Fruit fly (Drosophila melanogaster): ENCODE data around the gene CG7016.

The CG7016 gene

dm6 chr3R:24905959-24906634 lies 43.4 kb downstream of the CG7016 start, which contains the start of gene CG13643:
Gene CG13643, minus strand, starts transcription at chr3R:24906004.
- peak; percentile 55 for TF ChIP-seq Hr4 (GFP tag; optimal IDR thresholded peaks at IDR 0.05)
- TF ChIP-seq CG10631 (GFP tag; optimal IDR thresholded peaks at IDR 0.05) = peak; percentile 40
- TF ChIP-seq acj6 (GFP tag; optimal IDR thresholded peaks at IDR 0.05) = peak; percentile 58
- TF ChIP-seq CG31627 (GFP tag; optimal IDR thresholded peaks at IDR 0.05) = no peak
- TF ChIP-seq CG6854 (GFP tag; optimal IDR thresholded peaks at IDR 0.05) = no peak
- peak; percentile 86 for TF ChIP-seq CG8119 (GFP tag; IDR thresholded peaks at IDR 0.05)
- no peak for TF ChIP-seq Ets21C (GFP tag; optimal IDR thresholded peaks at IDR 0.05)
- TF ChIP-seq Lpt (GFP tag; optimal IDR thresholded peaks at IDR 0.05) = peak; percentile 36
- TF ChIP-seq CG6276 (GFP tag; optimal IDR thresholded peaks at IDR 0.05) = peak; percentile 75
- TF ChIP-seq CG4318 (GFP tag; optimal IDR thresholded peaks at IDR 0.05) = peak; percentile 64
- TF ChIP-seq ss (GFP tag; optimal IDR thresholded peaks at IDR 0.05) = peak; percentile 35 to 56
- peak; percentile 70 for TF ChIP-seq svp (GFP tag)
- no peak for TF ChIP-seq Sox102F (GFP tag; optimal IDR thresholded peaks at IDR 0.05)
- TF ChIP-seq Smox (GFP tag; optimal IDR thresholded peaks at IDR 0.05) = peak; percentile 4
- TF ChIP-seq Met (GFP tag; optimal IDR thresholded peaks at IDR 0.05) = peak; percentile 18
- no peak for TF ChIP-seq fd59A (GFP tag; optimal IDR thresholded peaks at IDR 0.05)
- TF ChIP-seq spab (GFP tag; optimal IDR thresholded peaks at IDR 0.05) = no peak
- no peak for TF ChIP-seq CG1621 (tag; optimal IDR thresholded peaks at IDR 0.05)
- TF ChIP-seq esn (GFP tag; optimal IDR thresholded peaks at IDR 0.05) = no peak
- no peak for TF ChIP-seq CG11902 (GFP tag; optimal IDR thresholded peaks at IDR 0.05)
- no peak for TF ChIP-seq CG11294 (GFP tag; IDR thresholded peaks at IDR 0.05)
- peak; percentile 82 for TF ChIP-seq CG15336 (GFP tag; IDR thresholded peaks at IDR 0.05)
- TF ChIP-seq dsx (GFP tag; optimal IDR thresholded peaks at IDR 0.05; ENCODE audit: poor library complexity, severe bottlenecking) = peak; percentile 12
- TF ChIP-seq Sox15 (GFP tag; optimal IDR thresholded peaks at IDR 0.05) = no peak
- no peak for TF ChIP-seq CG9139 (GFP tag; optimal IDR thresholded peaks at IDR 0.05)
- peak; percentile 12 for TF ChIP-seq topi (GFP tag; optimal IDR thresholded peaks at IDR 0.05)
- peak; percentile 74 for TF ChIP-seq achi (GFP tag; optimal IDR thresholded peaks at IDR 0.05)
- TF ChIP-seq CG3032 (tag; optimal IDR thresholded peaks at IDR 0.05) = no peak
- TF ChIP-seq pdm3 (GFP tag; optimal IDR thresholded peaks at IDR 0.05) = peak; percentile 23
- TF ChIP-seq Ets96B (tag; optimal IDR thresholded peaks at IDR 0.05) = no peak
- peak; percentile 31; the same call in 1 of the 3 replicates for TF ChIP-seq eg (GFP tag; IDR thresholded peaks at IDR 0.05)
- no peak for TF ChIP-seq fkh (GFP tag; optimal IDR thresholded peaks at IDR 0.05)
- peak; percentile 54 for TF ChIP-seq Blimp-1 (GFP tag; optimal IDR thresholded peaks at IDR 0.05)
- peak; percentile 11 for TF ChIP-seq CG7368 (GFP tag; optimal IDR thresholded peaks at IDR 0.05)
- TF ChIP-seq Eip75B (GFP tag; optimal IDR thresholded peaks at IDR 0.05) = no peak
- TF ChIP-seq CG11762 (GFP tag; optimal IDR thresholded peaks at IDR 0.05; ENCODE audit: insufficient read depth) = peak; percentile 69
- TF ChIP-seq dac (GFP tag; optimal IDR thresholded peaks at IDR 0.05) = peak; percentile 18
- TF ChIP-seq CG6163 (GFP tag; IDR thresholded peaks at IDR 0.05) = 0 out of 3 replicates have a peak, but pooled peaks have one; percentile 6
- peak; percentile 64 for TF ChIP-seq net (GFP tag; optimal IDR thresholded peaks at IDR 0.05)
- peak; percentile 41 for TF ChIP-seq CG6808 (GFP tag; optimal IDR thresholded peaks at IDR 0.05)
- no peak for TF ChIP-seq Gug (GFP tag; IDR thresholded peaks at IDR 0.05)
- TF ChIP-seq CG10669 (GFP tag; optimal IDR thresholded peaks at IDR 0.05) = no peak
- no peak for TF ChIP-seq Eip93F (GFP tag; optimal IDR thresholded peaks at IDR 0.05)
- TF ChIP-seq CG34406 (GFP tag; optimal IDR thresholded peaks at IDR 0.05) = peak; percentile 62
- no peak for TF ChIP-seq fd85E (GFP tag; optimal IDR thresholded peaks at IDR 0.05)
- TF ChIP-seq vri (GFP tag; optimal IDR thresholded peaks at IDR 0.05) = no peak
- TF ChIP-seq CG8632 (GFP tag; optimal IDR thresholded peaks at IDR 0.05) = peak; percentile 66
- peak; percentile 17 for TF ChIP-seq CG16779 (tag; optimal IDR thresholded peaks at IDR 0.05)
- peak; percentile 85 for TF ChIP-seq CG32006 (GFP tag; optimal IDR thresholded peaks at IDR 0.05)
- TF ChIP-seq CG3919 (GFP tag; optimal IDR thresholded peaks at IDR 0.05) = peak; percentile 67
- no peak for TF ChIP-seq lz (GFP tag; optimal IDR thresholded peaks at IDR 0.05)
